Fruit fly (Drosophila melanogaster) whole organism, embryonic: Measurements from ENCODE around the gene CAH9.

Source experiments
- Abd-B ChIP-seq: fragments of 200-800 bp; sonication (Bioruptor generic); optimal IDR thresholded peaks from 2 replicates; lab custom pipeline; 2018; ENCODE audit warnings: missing biosample characterization, mild to moderate bottlenecking, missing genetic modification characterization, moderate library complexity
- CG10209 ChIP-seq: fragments of 200-800 bp; sonication (Bioruptor generic); optimal IDR thresholded peaks from 3 replicates; lab custom pipeline; 2017; ENCODE audit warnings: missing biosample characterization, mild to moderate bottlenecking, missing genetic modification characterization, missing genetic modification reagents
- CG12155 ChIP-seq: fragments of 200-800 bp; sonication (Bioruptor generic); optimal IDR thresholded peaks from 3 replicates; lab custom pipeline; 2016; ENCODE audit warnings: missing biosample characterization, missing genetic modification characterization
- CG1233 ChIP-seq: fragments of 200-800 bp; sonication (Bioruptor generic); optimal IDR thresholded peaks from 4 replicates; lab custom pipeline; 2018; ENCODE audit warnings: missing biosample characterization, mild to moderate bottlenecking, missing genetic modification characterization
- CG12659 ChIP-seq: fragments of 200-800 bp; sonication (Bioruptor generic); optimal IDR thresholded peaks from 3 replicates; lab custom pipeline; 2017; ENCODE audit warnings: mild to moderate bottlenecking, missing biosample characterization, missing genetic modification reagents, missing genetic modification characterization
- CG15073 ChIP-seq: fragments of 200-800 bp; sonication (Bioruptor generic); optimal IDR thresholded peaks from 2 replicates; lab custom pipeline; 2016; ENCODE audit warnings: missing biosample characterization, missing genetic modification characterization
- CG1602 ChIP-seq: fragments of 200-800 bp; sonication (Bioruptor generic); optimal IDR thresholded peaks from 3 replicates; lab custom pipeline; 2016; ENCODE audit warnings: missing biosample characterization, missing genetic modification characterization
- CG16779 ChIP-seq: fragments of 200-800 bp; sonication (Bioruptor generic); IDR thresholded peaks from 2 replicates; pipeline ENCODE4 v1.3.6; 2022; ENCODE audit warnings: missing biosample characterization, missing genetic modification characterization
- CG18599 ChIP-seq: fragments of 200-800 bp; sonication (Bioruptor generic); optimal IDR thresholded peaks from 3 replicates; lab custom pipeline; 2017; ENCODE audit warnings: missing biosample characterization, missing genetic modification characterization, mild to moderate bottlenecking, moderate library complexity, missing genetic modification reagents
- CG34422 ChIP-seq: fragments of 200-800 bp; sonication (Bioruptor generic); IDR thresholded peaks from 3 replicates; pipeline ENCODE4 v1.3.6; 2022; ENCODE audit warnings: missing biosample characterization, missing genetic modification characterization
- CG4282 ChIP-seq: fragments of 200-800 bp; sonication (Bioruptor generic); optimal IDR thresholded peaks from 2 replicates; lab custom pipeline; 2016; ENCODE audit warnings: missing biosample characterization, missing genetic modification characterization
- CG4707 ChIP-seq: fragments of 200-800 bp; sonication (Bioruptor generic); optimal IDR thresholded peaks from 2 replicates; lab custom pipeline; 2018; ENCODE audit warnings: missing biosample characterization, mild to moderate bottlenecking, missing genetic modification characterization, moderate library complexity
- CG4730 ChIP-seq: fragments of 200-800 bp; sonication (Bioruptor generic); IDR thresholded peaks from 2 replicates; pipeline ENCODE4 v1.3.6; 2022; ENCODE audit warnings: missing biosample characterization, missing genetic modification characterization
- CG6765 ChIP-seq: fragments of 200-800 bp; sonication (Bioruptor generic); optimal IDR thresholded peaks from 3 replicates; lab custom pipeline; 2017; ENCODE audit warnings: missing biosample characterization, mild to moderate bottlenecking, missing genetic modification characterization
- CG6854 ChIP-seq: fragments of 200-800 bp; sonication (Bioruptor generic); optimal IDR thresholded peaks from 3 replicates; lab custom pipeline; 2017; ENCODE audit warnings: missing biosample characterization, mild to moderate bottlenecking, missing genetic modification characterization
- CG7271 ChIP-seq: fragments of 200-800 bp; sonication (Bioruptor generic); optimal IDR thresholded peaks from 2 replicates; lab custom pipeline; 2018; ENCODE audit warnings: missing biosample characterization, mild to moderate bottlenecking, missing genetic modification characterization, moderate library complexity
- CG8089 ChIP-seq: fragments of 200-800 bp; sonication (Bioruptor generic); optimal IDR thresholded peaks from 3 replicates; lab custom pipeline; 2016; ENCODE audit warnings: missing biosample characterization, missing genetic modification characterization
- Dbx ChIP-seq: fragments of 200-800 bp; sonication (Bioruptor generic); IDR thresholded peaks from 3 replicates; pipeline ENCODE4 v1.3.6; 2022; ENCODE audit warnings: missing biosample characterization, missing genetic modification characterization
- Dref ChIP-seq: fragments of 200-800 bp; sonication (Bioruptor generic); IDR thresholded peaks from 2 replicates; pipeline ENCODE4 v1.3.6; 2022; ENCODE audit warnings: missing biosample characterization, missing genetic modification characterization
- Eip74EF ChIP-seq, 2 experiments: fragments of 200-800 bp in 1 of 2; fragments of >200 bp in 1 of 2; sonication (Bioruptor generic) in 1 of 2; optimal IDR thresholded peaks; 2 replicates each; lab custom pipeline; 2017 to 2019; ENCODE audit warnings: missing biosample characterization in 2 of 2, missing genetic modification characterization in 2 of 2, mild to moderate bottlenecking in 1 of 2, moderate library complexity in 1 of 2
- Fer1 ChIP-seq: fragments of 200-800 bp; sonication (Bioruptor generic); optimal IDR thresholded peaks from 2 replicates; lab custom pipeline; 2017; ENCODE audit warnings: missing biosample characterization, mild to moderate bottlenecking, missing genetic modification characterization
- H2.0 ChIP-seq: fragments of 200-800 bp; sonication (Bioruptor generic); IDR thresholded peaks from 2 replicates; pipeline ENCODE4 v1.3.6; 2022; ENCODE audit warnings: missing biosample characterization, missing genetic modification characterization
- HmgZ ChIP-seq: fragments of 200-800 bp; sonication (Bioruptor generic); optimal IDR thresholded peaks from 2 replicates; lab custom pipeline; 2018; ENCODE audit warnings: missing biosample characterization, mild to moderate bottlenecking, missing genetic modification characterization
- Hr51 ChIP-seq, 2 experiments: fragments of 200-800 bp; sonication (Bioruptor generic); optimal IDR thresholded peaks; 2 replicates in 1 of 2; 3 replicates in 1 of 2; lab custom pipeline; 2016 to 2018; ENCODE audit warnings: missing biosample characterization in 2 of 2, missing genetic modification characterization in 2 of 2, mild to moderate bottlenecking in 1 of 2, moderate library complexity in 1 of 2
- MESR4 ChIP-seq: fragments of 200-800 bp; sonication (Bioruptor generic); optimal IDR thresholded peaks from 2 replicates; lab custom pipeline; 2018; ENCODE audit warnings: missing biosample characterization, mild to moderate bottlenecking, missing genetic modification characterization, moderate library complexity
- Myb ChIP-seq: fragments of 200-800 bp; sonication (Bioruptor generic); optimal IDR thresholded peaks from 2 replicates; lab custom pipeline; 2016; ENCODE audit warnings: missing biosample characterization, missing genetic modification characterization
- Neu2 ChIP-seq: fragments of 200-800 bp; sonication (Bioruptor generic); optimal IDR thresholded peaks from 3 replicates; lab custom pipeline; 2016; ENCODE audit warnings: missing biosample characterization, missing genetic modification characterization, borderline replicate concordance
- Oaz ChIP-seq: fragments of 200-800 bp; sonication (Bioruptor generic); IDR thresholded peaks from 2 replicates; pipeline ENCODE4 v1.3.6; 2022; ENCODE audit warnings: missing biosample characterization, missing genetic modification characterization
- Scr ChIP-seq: fragments of 200-800 bp; sonication (Bioruptor generic); IDR thresholded peaks from 2 replicates; pipeline ENCODE4 v1.3.6; 2022; ENCODE audit warnings: missing biosample characterization, missing genetic modification characterization; ENCODE audit not compliant: partially characterized antibody
- Side ChIP-seq: fragments of 200-800 bp; sonication (Bioruptor generic); optimal IDR thresholded peaks from 2 replicates; lab custom pipeline; 2016; ENCODE audit warnings: missing biosample characterization, missing genetic modification characterization
- Tbp ChIP-seq: fragments of >200 bp; optimal IDR thresholded peaks from 2 replicates; lab custom pipeline; 2018; ENCODE audit warnings: missing biosample characterization, missing genetic modification characterization
- Trl ChIP-seq, 3 experiments: fragments of >200 bp in 2 of 3; fragments of 200-800 bp in 1 of 3; sonication (Bioruptor generic) in 1 of 3; optimal IDR thresholded peaks; 2 replicates in 1 of 3; 3 replicates in 2 of 3; lab custom pipeline; 2016 to 2017; ENCODE audit warnings: missing biosample characterization in 1 of 3, missing genetic modification characterization in 1 of 3
- Xbp1 ChIP-seq: fragments of 200-800 bp; sonication (Bioruptor generic); optimal IDR thresholded peaks from 3 replicates; lab custom pipeline; 2016; ENCODE audit warnings: missing biosample characterization, mild to moderate bottlenecking, missing genetic modification characterization
- Xrp1 ChIP-seq: fragments of 200-800 bp; sonication (Bioruptor generic); IDR thresholded peaks from 2 replicates; pipeline ENCODE4 v1.3.6; 2022; ENCODE audit warnings: missing biosample characterization, missing genetic modification characterization
- bab2 ChIP-seq: fragments of 200-800 bp; sonication (Bioruptor generic); optimal IDR thresholded peaks from 2 replicates; lab custom pipeline; 2016; ENCODE audit warnings: missing biosample characterization, missing genetic modification characterization
- cato ChIP-seq: fragments of 200-800 bp; sonication (Bioruptor generic); optimal IDR thresholded peaks from 2 replicates; lab custom pipeline; 2016; ENCODE audit warnings: missing biosample characterization, missing genetic modification characterization, borderline replicate concordance
- croc ChIP-seq: fragments of 200-800 bp; sonication (Bioruptor generic); conservative IDR thresholded peaks from 3 replicates; pipeline ENCODE4 v1.3.6; 2022; ENCODE audit warnings: missing biosample characterization, missing genetic modification characterization
- fru ChIP-seq: fragments of >200 bp; optimal IDR thresholded peaks from 2 replicates; lab custom pipeline; 2017
- maf-S ChIP-seq: fragments of 200-800 bp; sonication (Bioruptor generic); optimal IDR thresholded peaks from 2 replicates; lab custom pipeline; 2016; ENCODE audit warnings: missing biosample characterization, missing genetic modification characterization
- pho ChIP-seq: fragments of 200-800 bp; sonication (Bioruptor generic); optimal IDR thresholded peaks from 2 replicates; lab custom pipeline; 2016; ENCODE audit warnings: missing biosample characterization, missing genetic modification characterization
- phol ChIP-seq: fragments of 200-800 bp; sonication (Bioruptor generic); optimal IDR thresholded peaks from 3 replicates; lab custom pipeline; 2018; ENCODE audit warnings: missing biosample characterization, mild to moderate bottlenecking, missing genetic modification characterization, moderate library complexity
- schlank ChIP-seq: fragments of 200-800 bp; sonication (Bioruptor generic); optimal IDR thresholded peaks from 2 replicates; lab custom pipeline; 2018; ENCODE audit warnings: missing biosample characterization, mild to moderate bottlenecking, missing genetic modification characterization
- scrt ChIP-seq: fragments of 200-800 bp; sonication (Bioruptor generic); optimal IDR thresholded peaks from 2 replicates; lab custom pipeline; 2018; ENCODE audit warnings: missing biosample characterization, mild to moderate bottlenecking, missing genetic modification characterization, moderate library complexity
- sd ChIP-seq: fragments of 200-800 bp; sonication (Bioruptor generic); optimal IDR thresholded peaks from 3 replicates; lab custom pipeline; 2018; ENCODE audit warnings: missing biosample characterization, mild to moderate bottlenecking, missing genetic modification characterization, moderate library complexity
- stc ChIP-seq: fragments of 200-800 bp; sonication (Bioruptor generic); IDR thresholded peaks from 2 replicates; pipeline ENCODE4 v1.3.6; 2022; ENCODE audit warnings: missing biosample characterization, missing genetic modification characterization
- trem ChIP-seq: fragments of 200-800 bp; optimal IDR thresholded peaks from 3 replicates; lab custom pipeline; 2019; ENCODE audit warnings: missing biosample characterization, mild to moderate bottlenecking, missing genetic modification characterization, moderate library complexity
- tup ChIP-seq: fragments of 200-800 bp; sonication (Bioruptor generic); optimal IDR thresholded peaks from 2 replicates; lab custom pipeline; 2016; ENCODE audit warnings: missing biosample characterization, mild to moderate bottlenecking, missing genetic modification characterization, moderate library complexity
- z ChIP-seq: fragments of 200-800 bp; sonication (Bioruptor generic); IDR thresholded peaks from 3 replicates; pipeline ENCODE4 v1.3.6; 2022; ENCODE audit warnings: missing biosample characterization, missing genetic modification characterization

Gene CAH9

DNA sequence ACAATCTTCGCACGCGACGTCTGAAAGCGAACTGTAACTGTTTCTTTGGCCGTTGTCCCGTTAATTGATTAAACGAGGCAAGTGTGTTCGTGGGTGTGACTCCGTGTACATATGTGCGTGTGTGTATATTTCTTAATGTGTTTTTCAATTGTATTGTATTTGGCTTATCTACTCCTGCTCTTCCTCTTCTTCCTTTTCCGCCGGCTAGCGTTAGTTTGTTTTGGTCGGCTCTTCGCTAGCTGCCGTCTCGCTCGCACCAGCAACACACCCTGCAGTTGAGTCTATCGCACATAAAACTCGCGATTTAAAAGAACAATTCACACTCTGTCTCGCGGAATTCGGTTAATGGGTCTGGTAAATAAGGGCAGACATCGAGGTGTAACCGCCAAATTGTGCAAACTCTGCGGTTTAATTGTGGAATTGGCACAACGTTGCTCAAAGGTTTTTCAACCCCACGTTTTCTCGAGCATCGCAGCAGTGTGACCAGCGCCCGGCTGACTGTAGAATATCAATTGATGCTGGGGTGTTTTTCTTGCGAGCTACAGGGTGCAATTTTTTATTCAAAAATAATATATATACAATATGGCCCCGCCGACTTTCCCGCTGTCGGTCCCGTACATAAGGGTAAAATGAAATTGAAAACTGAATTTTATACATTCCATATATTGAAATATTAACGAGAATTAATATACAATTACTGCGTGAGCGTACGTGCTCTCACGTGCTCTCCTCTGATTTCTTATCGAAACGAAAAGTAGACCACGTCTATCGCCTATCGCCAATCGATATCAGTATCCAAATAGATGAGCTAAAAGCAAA is 6.0 kb upstream of the CAH9 start, which contains the start of the genes gb and CG5815 (continued):
- TF ChIP-seq Xbp1 = peak; percentile 94
- peak; percentile 72 for TF ChIP-seq CG34422 (GFP tag; lab: Robert Waterston, UW)
- peak; percentile 85 for TF ChIP-seq Dref (GFP tag; lab: Robert Waterston, UW)
- TF ChIP-seq CG1233 = peak; percentile 85
- TF ChIP-seq CG1602 = peak; percentile 91
- peak; percentile 87 for TF ChIP-seq trem
- no peak for TF ChIP-seq sd
- no peak; the same call in 1 of the 3 replicates for TF ChIP-seq z (GFP tag; lab: Robert Waterston, UW)
- TF ChIP-seq scrt (GFP tag; lab: Kevin White, UChicago) = peak; percentile 84
- peak; percentile 96 for TF ChIP-seq Scr
- TF ChIP-seq Side = peak; percentile 50
- peak; percentile 85 for TF ChIP-seq pho (GFP tag; lab: Kevin White, UChicago)
- TF ChIP-seq Eip74EF (GFP tag; optimal IDR thresholded peaks at IDR 0.05; lab: Kevin White, UChicago) = no peak
- TF ChIP-seq maf-S (GFP tag; lab: Kevin White, UChicago) = peak; percentile 66
- TF ChIP-seq CG4282 (GFP tag; lab: Kevin White, UChicago) = peak; percentile 32
- peak; percentile 95 for TF ChIP-seq Dbx
- TF ChIP-seq CG12659 (GFP tag; lab: Kevin White, UChicago) = peak; percentile 96
- peak; percentile 80 for TF ChIP-seq Oaz (GFP tag; lab: Robert Waterston, UW)
- peak; percentile 93 for TF ChIP-seq CG12155 (GFP tag; lab: Kevin White, UChicago)
- peak; percentile 25 for TF ChIP-seq CG7271 (tag; lab: Kevin White, UChicago)
- peak; percentile 41 for TF ChIP-seq MESR4
- peak; percentile 92 for TF ChIP-seq Fer1 (GFP tag; lab: Kevin White, UChicago)
- peak; percentile 76 for TF ChIP-seq CG16779 (GFP tag; lab: Robert Waterston, UW)
- TF ChIP-seq CG18599 (GFP tag; lab: Kevin White, UChicago) = peak; percentile 94
- TF ChIP-seq CG8089 (GFP tag; lab: Kevin White, UChicago) = peak; percentile 54
- peak; percentile 82 for TF ChIP-seq CG4730 (GFP tag; lab: Robert Waterston, UW)
- peak; percentile 70 for TF ChIP-seq CG6854
- peak; percentile 84 for TF ChIP-seq tup (GFP tag; lab: Kevin White, UChicago)
- peak; percentile 75 for TF ChIP-seq CG6765 (GFP tag; lab: Kevin White, UChicago)
- peak; percentile 85 for TF ChIP-seq bab2
- no peak for TF ChIP-seq Neu2
- no peak for TF ChIP-seq fru
- peak; percentile 32 for TF ChIP-seq CG15073 (GFP tag; lab: Kevin White, UChicago)
- TF ChIP-seq H2.0 = peak; percentile 89
- peak; percentile 95 for TF ChIP-seq Xrp1
- no peak for TF ChIP-seq Trl (optimal IDR thresholded peaks at IDR 0.05; lab: Kevin White, UChicago)
- TF ChIP-seq Trl (GFP tag; optimal IDR thresholded peaks at IDR 0.05; lab: Kevin White, UChicago) = peak; percentile 53
- peak; percentile 51 for TF ChIP-seq Myb (GFP tag; lab: Kevin White, UChicago)
- peak; percentile 87 to 89 for TF ChIP-seq Hr51 (GFP tag; optimal IDR thresholded peaks at IDR 0.05; lab: Kevin White, UChicago)
- peak; percentile 81 for TF ChIP-seq cato
- peak; percentile 90 for TF ChIP-seq Abd-B
- peak; percentile 91 for TF ChIP-seq HmgZ (tag; lab: Kevin White, UChicago)
- TF ChIP-seq CG10209 (GFP tag; lab: Kevin White, UChicago) = peak; percentile 89
- TF ChIP-seq Tbp = no peak
- peak; percentile 13 for TF ChIP-seq CG4707
- peak; percentile 79 for TF ChIP-seq croc (GFP tag; lab: Robert Waterston, UW)
- TF ChIP-seq stc (GFP tag; lab: Robert Waterston, UW) = peak; percentile 75
- TF ChIP-seq schlank (tag; lab: Kevin White, UChicago) = peak; percentile 72
- TF ChIP-seq phol (tag; lab: Kevin White, UChicago) = peak; percentile 92
